Fruit fly (Drosophila melanogaster) whole organism, embryonic: ENCODE results near the gene CG5762.

ENCODE experiments used
- ATbp ChIP-seq: fragments of 200-800 bp; sonication (Bioruptor generic); optimal IDR thresholded peaks from 2 replicates; lab custom pipeline; 2017; ENCODE audit warnings: missing biosample characterization, mild to moderate bottlenecking, missing genetic modification characterization, missing genetic modification reagents
- BtbVII ChIP-seq: fragments of 200-800 bp; sonication (Bioruptor generic); optimal IDR thresholded peaks from 3 replicates; lab custom pipeline; 2017; ENCODE audit warnings: missing biosample characterization, mild to moderate bottlenecking, missing genetic modification characterization
- CG10431 ChIP-seq: fragments of 200-800 bp; sonication (Bioruptor generic); optimal IDR thresholded peaks from 3 replicates; lab custom pipeline; 2018; ENCODE audit warnings: missing biosample characterization, mild to moderate bottlenecking, missing genetic modification characterization
- CG11504 ChIP-seq: fragments of 200-800 bp; sonication (Bioruptor generic); optimal IDR thresholded peaks from 3 replicates; lab custom pipeline; 2019; ENCODE audit warnings: missing biosample characterization, mild to moderate bottlenecking, missing genetic modification characterization, moderate library complexity
- CG12104 ChIP-seq: fragments of 200-800 bp; sonication (Bioruptor generic); optimal IDR thresholded peaks from 3 replicates; lab custom pipeline; 2016; ENCODE audit warnings: missing biosample characterization, missing genetic modification characterization
- CG13624 ChIP-seq: fragments of 200-800 bp; sonication (Bioruptor generic); optimal IDR thresholded peaks from 2 replicates; lab custom pipeline; 2016; ENCODE audit warnings: missing biosample characterization, missing genetic modification characterization
- CG13894 ChIP-seq: fragments of 200-800 bp; sonication (Bioruptor generic); optimal IDR thresholded peaks from 3 replicates; lab custom pipeline; 2018; ENCODE audit warnings: missing biosample characterization, mild to moderate bottlenecking, missing genetic modification characterization, moderate library complexity
- CG1529 ChIP-seq: fragments of 200-800 bp; sonication (Bioruptor generic); optimal IDR thresholded peaks from 3 replicates; lab custom pipeline; 2018; ENCODE audit warnings: missing biosample characterization, missing genetic modification characterization
- CG17186 ChIP-seq: fragments of 200-800 bp; sonication (Bioruptor generic); optimal IDR thresholded peaks from 3 replicates; lab custom pipeline; 2017; ENCODE audit warnings: missing biosample characterization, missing genetic modification reagents, missing genetic modification characterization
- CG17568 ChIP-seq: fragments of 200-800 bp; sonication (Bioruptor generic); optimal IDR thresholded peaks from 2 replicates; lab custom pipeline; 2018; ENCODE audit warnings: missing biosample characterization, mild to moderate bottlenecking, missing genetic modification characterization, moderate library complexity
- CG17912 ChIP-seq: fragments of 200-800 bp; sonication (Bioruptor generic); optimal IDR thresholded peaks from 2 replicates; lab custom pipeline; 2018; ENCODE audit warnings: missing biosample characterization, mild to moderate bottlenecking, missing genetic modification characterization
- CG2712 ChIP-seq: fragments of 200-800 bp; optimal IDR thresholded peaks from 3 replicates; lab custom pipeline; 2019; ENCODE audit warnings: missing biosample characterization, mild to moderate bottlenecking, missing genetic modification characterization, moderate library complexity
- CG30403 ChIP-seq: fragments of 200-800 bp; sonication (Bioruptor generic); optimal IDR thresholded peaks from 3 replicates; lab custom pipeline; 2016; ENCODE audit warnings: missing biosample characterization, missing genetic modification characterization
- CG33213 ChIP-seq: fragments of 200-800 bp; sonication (Bioruptor generic); optimal IDR thresholded peaks from 3 replicates; lab custom pipeline; 2016; ENCODE audit warnings: missing biosample characterization, missing genetic modification characterization
- CG4328 ChIP-seq: fragments of 200-800 bp; sonication (Bioruptor generic); optimal IDR thresholded peaks from 3 replicates; lab custom pipeline; 2017; ENCODE audit warnings: missing biosample characterization, missing genetic modification reagents, missing genetic modification characterization
- CG8089 ChIP-seq: fragments of 200-800 bp; sonication (Bioruptor generic); optimal IDR thresholded peaks from 3 replicates; lab custom pipeline; 2016; ENCODE audit warnings: missing biosample characterization, missing genetic modification characterization
- CG8359 ChIP-seq: fragments of 200-800 bp; sonication (Bioruptor generic); optimal IDR thresholded peaks from 2 replicates; lab custom pipeline; 2017; ENCODE audit warnings: missing biosample characterization, mild to moderate bottlenecking, missing genetic modification characterization, borderline replicate concordance
- CG9727 ChIP-seq: fragments of 200-800 bp; sonication (Bioruptor generic); optimal IDR thresholded peaks from 3 replicates; lab custom pipeline; 2017; ENCODE audit warnings: missing biosample characterization, mild to moderate bottlenecking, missing genetic modification characterization
- Camta ChIP-seq: fragments of 200-800 bp; sonication (Bioruptor generic); optimal IDR thresholded peaks from 2 replicates; lab custom pipeline; 2016; ENCODE audit warnings: missing biosample characterization, missing genetic modification characterization
- Dip2 ChIP-seq: fragments of 200-800 bp; sonication (Bioruptor generic); IDR thresholded peaks from 2 replicates; pipeline ENCODE4 v1.3.6; 2022; ENCODE audit warnings: missing biosample characterization, missing genetic modification characterization
- E2f1 ChIP-seq: fragments of 200-800 bp; sonication (Bioruptor generic); IDR thresholded peaks from 2 replicates; pipeline ENCODE4 v1.3.6; 2022; ENCODE audit warnings: missing biosample characterization, missing genetic modification characterization
- Elba2 ChIP-seq: fragments of 200-800 bp; sonication (Bioruptor generic); optimal IDR thresholded peaks from 3 replicates; lab custom pipeline; 2016; ENCODE audit warnings: missing biosample characterization, missing genetic modification characterization
- Ets65A ChIP-seq: fragments of 200-800 bp; sonication (Bioruptor generic); peaks from one replicate; lab custom pipeline; 2016; ENCODE audit warnings: missing biosample characterization, missing genetic modification characterization
- Mad ChIP-seq: fragments of 200-800 bp; sonication (Bioruptor generic); optimal IDR thresholded peaks from 2 replicates; lab custom pipeline; 2016; ENCODE audit warnings: missing biosample characterization, missing genetic modification characterization
- Med ChIP-seq: fragments of 200-800 bp; sonication (Bioruptor generic); peaks from one replicate; lab custom pipeline; 2016; ENCODE audit warnings: missing biosample characterization, missing genetic modification characterization, mild to moderate bottlenecking, inconsistent platforms, moderate library complexity
- NC2α ChIP-seq: fragments of 200-800 bp; sonication (Bioruptor generic); optimal IDR thresholded peaks from 2 replicates; lab custom pipeline; 2016; ENCODE audit warnings: missing biosample characterization, missing genetic modification characterization
- Poxn ChIP-seq: fragments of 200-800 bp; sonication (Bioruptor generic); IDR thresholded peaks from 2 replicates; pipeline ENCODE4 v1.3.6; 2022; ENCODE audit warnings: missing biosample characterization, missing genetic modification characterization
- Scr ChIP-seq: fragments of 200-800 bp; sonication (Bioruptor generic); IDR thresholded peaks from 2 replicates; pipeline ENCODE4 v1.3.6; 2022; ENCODE audit warnings: missing biosample characterization, missing genetic modification characterization; ENCODE audit not compliant: partially characterized antibody
- Side ChIP-seq: fragments of 200-800 bp; sonication (Bioruptor generic); optimal IDR thresholded peaks from 2 replicates; lab custom pipeline; 2016; ENCODE audit warnings: missing biosample characterization, missing genetic modification characterization
- Xbp1 ChIP-seq: fragments of 200-800 bp; sonication (Bioruptor generic); optimal IDR thresholded peaks from 3 replicates; lab custom pipeline; 2016; ENCODE audit warnings: missing biosample characterization, mild to moderate bottlenecking, missing genetic modification characterization
- abd-A ChIP-seq: fragments of 200-800 bp; sonication (Bioruptor generic); optimal IDR thresholded peaks from 3 replicates; lab custom pipeline; 2019; ENCODE audit warnings: missing biosample characterization, mild to moderate bottlenecking, missing genetic modification characterization, moderate library complexity
- cato ChIP-seq: fragments of 200-800 bp; sonication (Bioruptor generic); optimal IDR thresholded peaks from 2 replicates; lab custom pipeline; 2016; ENCODE audit warnings: missing biosample characterization, missing genetic modification characterization, borderline replicate concordance
- crc ChIP-seq: fragments of 200-800 bp; sonication (Bioruptor generic); optimal IDR thresholded peaks from 2 replicates; lab custom pipeline; 2016; ENCODE audit warnings: missing biosample characterization, missing genetic modification characterization
- crp ChIP-seq, 2 experiments: fragments of 200-800 bp; sonication (Bioruptor generic); optimal IDR thresholded peaks; 2 replicates in 1 of 2; 3 replicates in 1 of 2; lab custom pipeline; 2017; ENCODE audit warnings: missing biosample characterization in 2 of 2, missing genetic modification characterization in 2 of 2, mild to moderate bottlenecking in 1 of 2, moderate library complexity in 1 of 2
- fd64A ChIP-seq: fragments of 200-800 bp; sonication (Bioruptor generic); optimal IDR thresholded peaks from 3 replicates; lab custom pipeline; 2018; ENCODE audit warnings: missing biosample characterization, mild to moderate bottlenecking, missing genetic modification characterization
- ftz-f1 ChIP-seq: fragments of 200-800 bp; sonication (Bioruptor generic); optimal IDR thresholded peaks from 2 replicates; lab custom pipeline; 2016; ENCODE audit warnings: missing biosample characterization, missing genetic modification characterization
- hkb ChIP-seq, 2 experiments: fragments of 200-800 bp in 1 of 2; fragments of >200 bp in 1 of 2; sonication (Bioruptor generic) in 1 of 2; IDR thresholded peaks in 1 of 2; optimal IDR thresholded peaks in 1 of 2; 2 replicates each; pipeline versions ENCODE4 v1.3.6 to Lab custom; 2017 to 2022; ENCODE audit warnings: missing biosample characterization in 1 of 2, missing genetic modification characterization in 1 of 2
- hth ChIP-seq: fragments of >200 bp; optimal IDR thresholded peaks from 2 replicates; lab custom pipeline; 2017; ENCODE audit warnings: inconsistent platforms
- kni ChIP-seq: fragments of 200-800 bp; sonication (Bioruptor generic); optimal IDR thresholded peaks from 3 replicates; lab custom pipeline; 2017; ENCODE audit warnings: mild to moderate bottlenecking, missing biosample characterization, missing genetic modification reagents, missing genetic modification characterization
- otp ChIP-seq: fragments of 200-800 bp; sonication (Bioruptor generic); IDR thresholded peaks from 3 replicates; pipeline ENCODE4, ENCODE4 v1.3.6; 2022; ENCODE audit warnings: missing biosample characterization, missing genetic modification characterization
- pho ChIP-seq: fragments of 200-800 bp; sonication (Bioruptor generic); optimal IDR thresholded peaks from 2 replicates; lab custom pipeline; 2016; ENCODE audit warnings: missing biosample characterization, missing genetic modification characterization
- phol ChIP-seq: fragments of 200-800 bp; sonication (Bioruptor generic); optimal IDR thresholded peaks from 3 replicates; lab custom pipeline; 2018; ENCODE audit warnings: missing biosample characterization, mild to moderate bottlenecking, missing genetic modification characterization, moderate library complexity
- pros ChIP-seq: fragments of 200-800 bp; sonication (Bioruptor generic); optimal IDR thresholded peaks from 3 replicates; lab custom pipeline; 2019; ENCODE audit warnings: missing biosample characterization, mild to moderate bottlenecking, missing genetic modification characterization, moderate library complexity
- salm ChIP-seq: fragments of 200-800 bp; sonication (Bioruptor generic); optimal IDR thresholded peaks from 2 replicates; lab custom pipeline; 2018; ENCODE audit warnings: missing biosample characterization, mild to moderate bottlenecking, missing genetic modification characterization
- sd ChIP-seq: fragments of 200-800 bp; sonication (Bioruptor generic); optimal IDR thresholded peaks from 3 replicates; lab custom pipeline; 2018; ENCODE audit warnings: missing biosample characterization, mild to moderate bottlenecking, missing genetic modification characterization, moderate library complexity
- ssp ChIP-seq: fragments of 200-800 bp; sonication (Bioruptor generic); IDR thresholded peaks from 2 replicates; pipeline ENCODE4 v1.3.6; 2022; ENCODE audit warnings: missing biosample characterization, missing genetic modification characterization
- trem ChIP-seq: fragments of 200-800 bp; optimal IDR thresholded peaks from 3 replicates; lab custom pipeline; 2019; ENCODE audit warnings: missing biosample characterization, mild to moderate bottlenecking, missing genetic modification characterization, moderate library complexity
- wor ChIP-seq: fragments of 200-800 bp; sonication (Bioruptor generic); IDR thresholded peaks from 2 replicates; pipeline ENCODE4 v1.3.6; 2022; ENCODE audit warnings: missing biosample characterization, missing genetic modification characterization
- z ChIP-seq: fragments of 200-800 bp; sonication (Bioruptor generic); IDR thresholded peaks from 3 replicates; pipeline ENCODE4 v1.3.6; 2022; ENCODE audit warnings: missing biosample characterization, missing genetic modification characterization

The CG5762 gene

DNA sequence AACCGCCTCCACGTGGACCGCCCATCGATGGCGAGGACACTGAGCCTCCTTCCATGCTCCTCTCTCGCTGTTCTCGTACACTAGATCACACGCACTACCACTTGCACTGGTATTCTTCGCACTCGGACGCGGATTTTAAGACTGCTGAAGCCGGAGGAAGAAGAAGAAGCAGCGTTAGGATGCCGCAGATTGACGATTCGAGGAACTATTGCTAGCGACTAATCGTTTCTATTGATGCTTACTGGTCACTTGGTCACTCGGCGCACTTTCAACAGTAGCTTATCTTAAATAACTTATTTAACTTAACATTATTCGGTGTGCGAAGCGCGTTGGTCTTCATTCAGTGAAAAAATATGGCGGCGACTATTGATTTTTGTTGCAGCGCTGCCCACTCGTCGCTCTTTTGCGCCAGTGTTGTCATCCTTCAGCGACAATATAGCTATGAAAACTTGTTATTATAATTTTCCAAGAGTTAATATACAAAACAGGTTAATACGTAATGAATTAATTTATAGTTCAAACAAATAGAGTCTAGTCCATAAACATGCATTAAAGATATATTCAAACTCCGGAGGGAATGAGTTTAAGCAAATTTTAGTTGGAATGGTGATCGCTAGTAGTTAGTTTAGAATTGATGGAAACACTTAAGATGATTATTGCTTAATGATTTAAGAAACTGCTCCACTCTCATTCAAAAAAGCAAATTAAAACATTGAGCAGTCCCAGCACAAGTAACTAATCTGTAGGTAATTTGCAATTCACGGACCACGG is 12.9 kb downstream of the CG5762 start, which contains the start of the genes CG5746 and CG6454 (continued):
- TF ChIP-seq cato (GFP tag; lab: Kevin White, UChicago) (peak; percentile 19), CG13894 (tag; lab: Kevin White, UChicago) (no peak), ftz-f1 (GFP tag; lab: Kevin White, UChicago) (no peak), Scr (GFP tag; lab: Robert Waterston, UW) (no peak), CG17186 (GFP tag; lab: Kevin White, UChicago) (peak; percentile 69), CG1529 (GFP tag; lab: Kevin White, UChicago) (no peak), CG12104 (GFP tag; lab: Kevin White, UChicago) (peak; percentile 46), CG11504 (tag; lab: Kevin White, UChicago) (no peak), salm (tag; lab: Kevin White, UChicago) (no peak), pho (GFP tag; lab: Kevin White, UChicago) (peak; percentile 77), E2f1 (0 out of 2 replicates have a peak, but pooled peaks have one; percentile 19), phol (tag; lab: Kevin White, UChicago) (peak; percentile 99), Side (peak; percentile 28), sd (no peak), Xbp1 (GFP tag; lab: Kevin White, UChicago) (peak; percentile 68), CG33213 (GFP tag; lab: Kevin White, UChicago) (peak; percentile 24), NC2α (peak; percentile 29), CG17912 (GFP tag; lab: Kevin White, UChicago) (no peak), hkb (optimal IDR thresholded peaks at IDR 0.05; lab: Kevin White, UChicago) (no peak), hkb (GFP tag; IDR thresholded peaks at IDR 0.05; lab: Robert Waterston, UW) (peak; percentile 25; the same call in 1 of the 2 replicates), Poxn (GFP tag; lab: Robert Waterston, UW) (no peak), CG17568 (GFP tag; lab: Kevin White, UChicago) (no peak), Med (GFP tag; lab: Kevin White, UChicago) (peak; percentile 64), trem (tag; lab: Kevin White, UChicago) (peak; percentile 99), Ets65A (peak; percentile 69), CG9727 (peak; percentile 50), ATbp (GFP tag; lab: Kevin White, UChicago) (no peak), CG8359 (GFP tag; lab: Kevin White, UChicago) (no peak), ssp (GFP tag; lab: Robert Waterston, UW) (no peak), z (no peak), CG2712 (tag; lab: Kevin White, UChicago) (no peak), Elba2 (GFP tag; lab: Kevin White, UChicago) (peak; percentile 10), otp (GFP tag; lab: Robert Waterston, UW) (no peak), BtbVII (GFP tag; lab: Kevin White, UChicago) (no peak), CG4328 (GFP tag; lab: Kevin White, UChicago) (no peak), hth (no peak), crc (GFP tag; lab: Kevin White, UChicago) (peak; percentile 11), CG10431 (GFP tag; lab: Kevin White, UChicago) (no peak), crp (GFP tag; optimal IDR thresholded peaks at IDR 0.05; lab: Kevin White, UChicago) (no peak), wor (GFP tag; lab: Robert Waterston, UW) (no peak; the same call in 1 of the 2 replicates), Camta (GFP tag; lab: Kevin White, UChicago) (peak; percentile 18), Dip2 (GFP tag; lab: Robert Waterston, UW) (no peak), abd-A (no peak), CG30403 (GFP tag; lab: Kevin White, UChicago) (peak; percentile 78), fd64A (GFP tag; lab: Kevin White, UChicago) (no peak), CG13624 (GFP tag; lab: Kevin White, UChicago) (peak; percentile 53), kni (GFP tag; lab: Kevin White, UChicago) (no peak), CG8089 (GFP tag; lab: Kevin White, UChicago) (peak; percentile 21), Mad (GFP tag; lab: Kevin White, UChicago) (peak; percentile 60), pros (GFP tag; lab: Kevin White, UChicago) (no peak)
